Fruit fly (Drosophila melanogaster) whole organism, pupa: ENCODE measurements around the gene CG42681.
"Not testable (repeated sequence)": the region's sequence is repeated elsewhere in the genome, so short reads cannot be mapped to it uniquely, and the experiment has no call there.

Experiments
- CG10348 ChIP-seq: fragments of 200-800 bp; sonication (Bioruptor generic); IDR thresholded peaks from 2 replicates; pipeline ENCODE4 v1.3.6; 2022; ENCODE audit warnings: missing biosample characterization, missing genetic modification characterization
- CG12605 ChIP-seq: fragments of 200-800 bp; sonication (Bioruptor generic); IDR thresholded peaks from 2 replicates; pipeline ENCODE4 v1.3.6; 2022; ENCODE audit warnings: missing biosample characterization, missing genetic modification characterization
- CG13204 ChIP-seq: fragments of 200-800 bp; sonication (Bioruptor generic); optimal IDR thresholded peaks from 2 replicates; lab custom pipeline; 2018; ENCODE audit warnings: missing biosample characterization, mild to moderate bottlenecking, missing genetic modification characterization, moderate library complexity
- CG15710 ChIP-seq: fragments of 200-800 bp; sonication (Bioruptor generic); optimal IDR thresholded peaks from 2 replicates; lab custom pipeline; 2018; ENCODE audit warnings: missing biosample characterization, mild to moderate bottlenecking, missing genetic modification characterization, moderate library complexity
- CG17806 ChIP-seq: fragments of 200-800 bp; sonication (Bioruptor generic); optimal IDR thresholded peaks from 2 replicates; lab custom pipeline; 2018; ENCODE audit warnings: missing biosample characterization, mild to moderate bottlenecking, missing genetic modification characterization, moderate library complexity
- CG34367 ChIP-seq: fragments of 200-800 bp; sonication (Bioruptor generic); optimal IDR thresholded peaks from 2 replicates; lab custom pipeline; 2018; ENCODE audit warnings: missing biosample characterization, mild to moderate bottlenecking, missing genetic modification characterization
- CG4496 ChIP-seq: fragments of 200-800 bp; sonication (Bioruptor generic); IDR thresholded peaks from 3 replicates; pipeline ENCODE4 v1.3.6; 2022; ENCODE audit warnings: missing biosample characterization, missing genetic modification characterization
- D1 ChIP-seq: fragments of 200-800 bp; sonication (Bioruptor generic); optimal IDR thresholded peaks from 2 replicates; lab custom pipeline; 2018; ENCODE audit warnings: missing biosample characterization, mild to moderate bottlenecking, missing genetic modification characterization, moderate library complexity
- EcR ChIP-seq: fragments of 200-800 bp; sonication (Bioruptor generic); optimal IDR thresholded peaks from 3 replicates; lab custom pipeline; 2019; ENCODE audit warnings: missing biosample characterization, missing genetic modification characterization, mild to moderate bottlenecking, moderate library complexity, missing genetic modification reagents
- Ets98B ChIP-seq: fragments of 200-800 bp; sonication (Bioruptor generic); IDR thresholded peaks from 2 replicates; pipeline ENCODE4 v1.3.6; 2022; ENCODE audit warnings: missing biosample characterization, missing genetic modification characterization
- rn ChIP-seq: fragments of 200-800 bp; sonication (Bioruptor generic); IDR thresholded peaks from 2 replicates; pipeline ENCODE4 v1.3.6; 2022; ENCODE audit warnings: missing biosample characterization, missing genetic modification characterization

DNA sequence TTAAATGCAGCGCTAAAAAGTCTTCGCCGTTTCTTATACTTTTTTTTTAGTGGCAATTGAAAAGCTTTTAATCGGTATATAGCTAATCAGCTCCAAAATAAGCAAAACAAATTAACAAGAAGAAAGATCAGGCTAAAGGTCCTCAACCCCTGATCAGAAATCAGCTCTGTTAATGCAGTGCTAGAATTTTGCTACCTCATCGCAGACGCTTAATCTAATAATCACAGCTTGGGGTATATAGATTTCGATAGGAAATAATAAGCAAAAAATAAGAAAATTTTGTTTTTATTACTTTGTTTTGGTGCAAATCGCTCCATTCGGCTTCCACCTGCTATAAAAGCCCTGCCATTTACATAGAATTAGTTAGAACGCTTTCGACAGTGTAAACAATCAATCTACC lies 1.3 kb upstream of the CG42681 start, which contains the start of gene CG34166:
- TF ChIP-seq CG15710 (tag; lab: Kevin White, UChicago); D1 (tag; lab: Kevin White, UChicago); CG10348 (GFP tag; lab: Robert Waterston, UW); CG12605; rn (GFP tag; lab: Robert Waterston, UW); CG17806 (tag; lab: Kevin White, UChicago); EcR; CG13204 (GFP tag; lab: Kevin White, UChicago); CG4496 (GFP tag; lab: Robert Waterston, UW); CG34367; Ets98B (GFP tag; lab: Robert Waterston, UW): not testable (repeated sequence)
